Fruit fly (Drosophila melanogaster): ENCODE results near the gene Flacc.

DNA sequence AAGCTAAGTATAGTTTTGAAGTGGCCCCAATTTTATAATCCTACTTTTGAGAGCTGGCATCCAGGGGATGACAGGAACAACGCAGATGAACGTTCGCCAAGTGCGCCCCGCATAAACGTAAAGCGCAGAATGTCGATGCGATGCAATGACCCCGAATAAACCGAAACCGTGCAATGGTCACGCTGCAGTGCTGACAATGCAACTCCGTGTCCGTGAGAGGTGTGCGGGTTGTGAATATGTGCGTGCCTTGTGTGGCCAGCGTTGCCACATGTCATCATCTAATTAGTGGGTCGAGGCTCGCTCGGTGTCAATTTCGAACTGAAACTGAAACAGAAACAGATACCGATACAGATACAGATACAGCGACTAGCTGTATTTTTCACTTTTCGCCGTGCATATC is 25.3 kb downstream of the Flacc start:
- TF ChIP-seq CG8478 (optimal IDR thresholded peaks at IDR 0.05) (no peak), Dll (optimal IDR thresholded peaks at IDR 0.05) (no peak), EcR (GFP tag; optimal IDR thresholded peaks at IDR 0.05) (no peak), usp (GFP tag; optimal IDR thresholded peaks at IDR 0.05) (no peak)

Data from whole organism.